2 worm cellular contexts compared by ENCODE assay signal in genomic region chrX:12944661-12945060, ce11.
TF ChIP-seq lines count a peak whose summit lies in the region.

No protein-coding gene starts in this region.

TF ChIP-seq in whole organism, L1 larva, 84 proteins besides CTCF, POLR2A, EP300 and RAD21:
- TF ChIP-seq nhr-85 (tag; lab: Kevin White, UChicago) (peak; percentile 30), unc-130 (tag; optimal IDR thresholded peaks at IDR 0.05; lab: Kevin White, UChicago) (no peak)

TF ChIP-seq in whole organism, L4 larva, 104 proteins besides CTCF, POLR2A, EP300 and RAD21:
- no peak for TF ChIP-seq lin-13 (GFP tag; optimal IDR thresholded peaks at IDR 0.05; lab: Kevin White, UChicago)
- TF ChIP-seq unc-62 (GFP tag; optimal IDR thresholded peaks at IDR 0.05 in 1 of 2; lab: Kevin White, UChicago): peak in 1 of 2 experiments; percentile 54
- no peak for TF ChIP-seq unc-62 (tag; optimal IDR thresholded peaks at IDR 0.05; lab: Kevin White, UChicago)
- peak; percentile 97 for TF ChIP-seq aha-1 (tag; lab: Kevin White, UChicago)
TF ChIP-seq in whole organism, L4 larva: peak in this region for 2.

Comparison
In these comparisons a context has a peak if more than half of its experiments do, and no peak if none do; other contexts are left out.
1. Of the 29 proteins assayed by ChIP-seq in both whole organism, L4 larva and whole organism, L1 larva: peak only in whole organism, L4 larva: aha-1; only in whole organism, L1 larva: none; in both: none; in neither: 27; mixed calls (peak in some experiments, not most) for 1.